Fruit fly (Drosophila melanogaster) whole organism, adult: ENCODE data around the gene Cp7Fc.

ENCODE experiments used
- CG14711 ChIP-seq: fragments of 200-800 bp; sonication (Bioruptor generic); optimal IDR thresholded peaks from 2 replicates; lab custom pipeline; 2018; ENCODE audit warnings: missing biosample characterization, mild to moderate bottlenecking, missing genetic modification characterization, moderate library complexity
- CG1620 ChIP-seq: fragments of 200-800 bp; sonication (Bioruptor generic); optimal IDR thresholded peaks from 2 replicates; lab custom pipeline; 2016; ENCODE audit warnings: missing biosample characterization, missing genetic modification characterization
- CG5204 ChIP-seq: fragments of 200-800 bp; sonication (Bioruptor generic); optimal IDR thresholded peaks from 2 replicates; lab custom pipeline; 2016; ENCODE audit warnings: missing biosample characterization, missing genetic modification characterization
- CG7101 ChIP-seq: fragments of 200-800 bp; sonication (Bioruptor generic); optimal IDR thresholded peaks from 2 replicates; lab custom pipeline; 2018; ENCODE audit warnings: missing biosample characterization, mild to moderate bottlenecking, missing genetic modification characterization, moderate library complexity
- Clk ChIP-seq: fragments of 200-800 bp; sonication (Bioruptor generic); optimal IDR thresholded peaks from 2 replicates; lab custom pipeline; 2017; ENCODE audit warnings: missing biosample characterization, missing genetic modification characterization
- Hr96 ChIP-seq: fragments of 200-800 bp; sonication (Bioruptor generic); optimal IDR thresholded peaks from 2 replicates; lab custom pipeline; 2016; ENCODE audit warnings: missing biosample characterization, missing genetic modification characterization
- bab1 ChIP-seq: fragments of 200-800 bp; sonication (Bioruptor generic); optimal IDR thresholded peaks from 3 replicates; lab custom pipeline; 2019; ENCODE audit warnings: missing biosample characterization, mild to moderate bottlenecking, missing genetic modification characterization, moderate library complexity
- cic ChIP-seq: fragments of 200-800 bp; sonication (Bioruptor generic); optimal IDR thresholded peaks from 2 replicates; lab custom pipeline; 2017; ENCODE audit warnings: missing biosample characterization, mild to moderate bottlenecking, missing genetic modification characterization, moderate library complexity
- kay ChIP-seq: fragments of 200-800 bp; sonication (Bioruptor generic); peaks from one replicate; lab custom pipeline; 2016; ENCODE audit warnings: missing biosample characterization, missing genetic modification characterization, borderline replicate concordance
- pad ChIP-seq: fragments of 200-800 bp; sonication (Bioruptor generic); optimal IDR thresholded peaks from 3 replicates; lab custom pipeline; 2017; ENCODE audit warnings: missing biosample characterization, missing genetic modification characterization, mild to moderate bottlenecking, moderate library complexity, missing genetic modification reagents
- toe ChIP-seq: fragments of 200-800 bp; sonication (Bioruptor generic); optimal IDR thresholded peaks from 2 replicates; lab custom pipeline; 2016; ENCODE audit warnings: missing biosample characterization, missing genetic modification characterization

DNA sequence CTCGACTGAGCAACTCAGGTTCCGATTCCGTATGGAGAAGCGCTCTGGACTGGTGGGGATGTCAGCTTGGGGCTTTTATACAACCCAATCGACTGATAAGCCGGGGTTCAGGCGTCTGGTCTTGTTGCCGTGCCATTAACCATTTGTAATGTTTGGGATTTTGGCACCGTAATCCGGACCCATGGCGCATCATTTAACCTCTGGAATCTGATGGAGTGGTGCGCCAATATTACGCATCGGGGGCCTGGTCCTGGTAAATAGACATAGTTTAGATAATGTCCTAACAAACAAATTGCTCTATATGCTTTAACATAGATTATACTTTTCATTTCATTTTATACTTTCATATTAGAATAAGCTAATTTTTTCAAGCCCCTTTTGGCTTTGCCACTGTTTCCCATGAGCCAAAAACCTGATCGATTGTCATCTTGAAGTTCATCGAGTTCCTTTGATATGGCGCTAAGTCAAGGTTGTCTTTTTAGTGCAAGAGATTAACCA, 7.9 kb upstream of the Cp7Fc start, which contains the start of gene CG12116:
- TF ChIP-seq pad (GFP tag; lab: Kevin White, UChicago) = no peak
- no peak for TF ChIP-seq bab1 (GFP tag; lab: Kevin White, UChicago)
- no peak for TF ChIP-seq CG5204 (GFP tag; lab: Kevin White, UChicago)
- TF ChIP-seq toe (GFP tag; lab: Kevin White, UChicago) = no peak
- TF ChIP-seq CG7101 = no peak
- no peak for TF ChIP-seq Clk (GFP tag; lab: Kevin White, UChicago)
- TF ChIP-seq CG1620 (GFP tag; lab: Kevin White, UChicago) = no peak
- no peak for TF ChIP-seq Hr96 (GFP tag; lab: Kevin White, UChicago)
- no peak for TF ChIP-seq kay (GFP tag; lab: Kevin White, UChicago)
- no peak for TF ChIP-seq CG14711 (tag; lab: Kevin White, UChicago)
- TF ChIP-seq cic (GFP tag; lab: Kevin White, UChicago) = no peak
